Fruit fly (Drosophila melanogaster): ENCODE results near the gene CG32161.

DNA sequence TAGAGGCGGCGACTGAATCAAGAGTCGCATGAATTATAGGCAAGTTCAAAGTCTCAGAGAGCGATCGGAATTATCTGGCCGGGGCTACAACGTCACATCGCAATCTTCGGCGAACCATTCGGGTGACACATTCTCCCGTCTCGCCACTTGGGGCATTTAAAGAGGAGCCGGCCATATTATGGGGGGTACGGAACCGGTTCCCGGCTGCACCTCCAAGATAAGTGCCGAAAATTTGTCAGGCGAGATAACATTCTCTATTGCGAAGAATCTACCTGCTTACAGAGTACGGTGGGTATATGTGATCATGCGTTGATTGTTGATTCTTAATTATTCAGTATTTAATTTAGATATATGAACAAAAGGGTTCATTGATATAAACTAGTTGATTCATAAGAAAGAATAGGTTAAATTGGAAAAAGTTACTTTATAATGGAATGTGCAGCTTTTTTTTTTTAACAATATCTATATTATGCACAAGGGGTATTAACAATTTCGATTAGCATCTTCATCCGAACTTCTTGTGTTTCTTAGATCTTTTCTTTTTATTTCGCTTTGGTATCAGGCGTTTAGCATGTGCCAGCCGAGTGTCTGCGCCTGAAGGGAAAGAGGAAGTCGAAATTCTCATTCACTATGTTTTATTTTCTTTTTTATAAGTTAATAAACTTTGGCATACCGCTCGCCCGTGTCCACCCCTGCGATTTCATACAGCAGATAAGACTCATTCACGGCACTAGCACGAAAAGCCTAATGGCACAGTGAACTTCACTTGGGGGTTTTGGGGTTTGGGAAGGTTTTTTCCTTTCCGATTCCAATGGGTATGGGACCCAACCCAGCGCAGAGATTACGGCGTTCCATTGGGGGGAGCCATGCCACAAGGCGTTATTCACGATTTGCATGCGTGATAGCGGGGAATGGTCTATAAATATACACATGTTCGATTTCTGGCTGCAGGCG is 44.3 kb upstream of the CG32161 start:
- TF ChIP-seq ttk (optimal IDR thresholded peaks at IDR 0.05) (no peak), psq (optimal IDR thresholded peaks at IDR 0.05) (no peak), insv (optimal IDR thresholded peaks at IDR 0.05) (no peak), Myc (optimal IDR thresholded peaks at IDR 0.05) (no peak)

Measured in Kc167 (cell line).